Worm (Caenorhabditis elegans): ENCODE data around the gene srx-51.

ce11 chrV:15268302-15268701 lies 13.4 kb upstream of the srx-51 start, which contains the start of gene srw-22:
- TF ChIP-seq snpc-4 (tag; optimal IDR thresholded peaks at IDR 0.05) (no peak), fos-1 (tag; optimal IDR thresholded peaks at IDR 0.05) (no peak), F44E2.7 (GFP tag; IDR thresholded peaks at IDR 0.05) (no peak)

All from whole organism, L4 larva.